Fruit fly (Drosophila melanogaster) whole organism, embryonic: Measurements from ENCODE around the gene Eip75B.
A peak's percentile ranks its signal among the peaks of the same experiment; 100 is the strongest.

Source experiments
- Abd-B ChIP-seq: fragments of 200-800 bp; sonication (Bioruptor generic); optimal IDR thresholded peaks from 2 replicates; lab custom pipeline; 2018; ENCODE audit warnings: missing biosample characterization, mild to moderate bottlenecking, missing genetic modification characterization, moderate library complexity
- Adf1 ChIP-seq: fragments of 200-800 bp; sonication (Bioruptor generic); IDR thresholded peaks from 2 replicates; pipeline ENCODE4 v1.3.6; 2022; ENCODE audit warnings: missing biosample characterization, missing genetic modification characterization
- Atf3 ChIP-seq: fragments of 200-800 bp; sonication (Bioruptor generic); optimal IDR thresholded peaks from 3 replicates; lab custom pipeline; 2016; ENCODE audit warnings: missing biosample characterization, missing genetic modification characterization
- CG10147 ChIP-seq: fragments of 200-800 bp; sonication (Bioruptor generic); optimal IDR thresholded peaks from 2 replicates; lab custom pipeline; 2019; ENCODE audit warnings: missing biosample characterization, mild to moderate bottlenecking, missing genetic modification characterization, moderate library complexity
- CG11456 ChIP-seq: fragments of 200-800 bp; sonication (Bioruptor generic); IDR thresholded peaks from 3 replicates; pipeline ENCODE4 v1.3.6; 2022; ENCODE audit warnings: missing biosample characterization, missing genetic modification characterization
- CG11695 ChIP-seq: fragments of 200-800 bp; sonication (Bioruptor generic); IDR thresholded peaks from 3 replicates; pipeline ENCODE4 v1.3.6; 2022; ENCODE audit warnings: missing biosample characterization, missing genetic modification characterization
- CG12391 ChIP-seq: fragments of 200-800 bp; sonication (Bioruptor generic); optimal IDR thresholded peaks from 3 replicates; lab custom pipeline; 2018; ENCODE audit warnings: missing biosample characterization, mild to moderate bottlenecking, missing genetic modification characterization, moderate library complexity
- CG14965 ChIP-seq: fragments of 200-800 bp; sonication (Bioruptor generic); optimal IDR thresholded peaks from 2 replicates; lab custom pipeline; 2016; ENCODE audit warnings: missing biosample characterization, missing genetic modification characterization, borderline replicate concordance
- CG15514 ChIP-seq: fragments of 200-800 bp; sonication (Bioruptor generic); optimal IDR thresholded peaks from 3 replicates; lab custom pipeline; 2017; ENCODE audit warnings: missing biosample characterization, missing genetic modification characterization, mild to moderate bottlenecking, moderate library complexity, missing genetic modification reagents
- CG17359 ChIP-seq: fragments of 200-800 bp; sonication (Bioruptor generic); optimal IDR thresholded peaks from 3 replicates; lab custom pipeline; 2018; ENCODE audit warnings: missing biosample characterization, mild to moderate bottlenecking, missing genetic modification characterization, moderate library complexity
- CG18476 ChIP-seq: fragments of 200-800 bp; sonication (Bioruptor generic); optimal IDR thresholded peaks from 2 replicates; lab custom pipeline; 2016; ENCODE audit warnings: missing biosample characterization, mild to moderate bottlenecking, missing genetic modification characterization
- CG2116 ChIP-seq: fragments of 200-800 bp; sonication (Bioruptor generic); optimal IDR thresholded peaks from 3 replicates; lab custom pipeline; 2018; ENCODE audit warnings: missing biosample characterization, mild to moderate bottlenecking, missing genetic modification characterization
- CG2199 ChIP-seq: fragments of 200-800 bp; sonication (Bioruptor generic); IDR thresholded peaks from 3 replicates; pipeline ENCODE4 v1.3.6; 2022; ENCODE audit warnings: missing biosample characterization, missing genetic modification characterization
- CG2712 ChIP-seq: fragments of 200-800 bp; optimal IDR thresholded peaks from 3 replicates; lab custom pipeline; 2019; ENCODE audit warnings: missing biosample characterization, mild to moderate bottlenecking, missing genetic modification characterization, moderate library complexity
- CG32772 ChIP-seq: fragments of 200-800 bp; sonication (Bioruptor generic); IDR thresholded peaks from 2 replicates; pipeline ENCODE4 v1.3.6; 2022; ENCODE audit warnings: missing biosample characterization, missing genetic modification characterization
- CG4404 ChIP-seq: fragments of 200-800 bp; sonication (Bioruptor generic); IDR thresholded peaks from 2 replicates; pipeline ENCODE4 v1.3.6; 2022; ENCODE audit warnings: missing biosample characterization, missing genetic modification characterization
- CG4424 ChIP-seq: fragments of 200-800 bp; sonication (Bioruptor generic); optimal IDR thresholded peaks from 3 replicates; lab custom pipeline; 2016; ENCODE audit warnings: missing biosample characterization, missing genetic modification characterization
- CG6765 ChIP-seq: fragments of 200-800 bp; sonication (Bioruptor generic); optimal IDR thresholded peaks from 3 replicates; lab custom pipeline; 2017; ENCODE audit warnings: missing biosample characterization, mild to moderate bottlenecking, missing genetic modification characterization
- CG6854 ChIP-seq: fragments of 200-800 bp; sonication (Bioruptor generic); optimal IDR thresholded peaks from 3 replicates; lab custom pipeline; 2017; ENCODE audit warnings: missing biosample characterization, mild to moderate bottlenecking, missing genetic modification characterization
- CG9609 ChIP-seq: fragments of 200-800 bp; sonication (Bioruptor generic); optimal IDR thresholded peaks from 3 replicates; lab custom pipeline; 2016; ENCODE audit warnings: missing biosample characterization, missing genetic modification characterization
- CHES-1-like ChIP-seq: fragments of 200-800 bp; sonication (Bioruptor generic); optimal IDR thresholded peaks from 2 replicates; lab custom pipeline; 2016; ENCODE audit warnings: missing biosample characterization, missing genetic modification characterization
- D ChIP-seq, 2 experiments: fragments of 200-800 bp in 1 of 2; fragments of >200 bp in 1 of 2; sonication (Bioruptor generic) in 1 of 2; optimal IDR thresholded peaks; 2 replicates in 1 of 2; 3 replicates in 1 of 2; lab custom pipeline; 2017; ENCODE audit warnings: mild to moderate bottlenecking in 1 of 2, missing biosample characterization in 1 of 2, missing genetic modification characterization in 1 of 2, missing genetic modification reagents in 1 of 2
- Dll ChIP-seq: fragments of 200-800 bp; sonication (Bioruptor generic); IDR thresholded peaks from 4 replicates; pipeline ENCODE4 v1.3.6; 2022; ENCODE audit warnings: missing biosample characterization, missing genetic modification characterization; ENCODE audit not compliant: partially characterized antibody
- Dref ChIP-seq: fragments of 200-800 bp; sonication (Bioruptor generic); IDR thresholded peaks from 2 replicates; pipeline ENCODE4 v1.3.6; 2022; ENCODE audit warnings: missing biosample characterization, missing genetic modification characterization
- E2f1 ChIP-seq: fragments of 200-800 bp; sonication (Bioruptor generic); IDR thresholded peaks from 2 replicates; pipeline ENCODE4 v1.3.6; 2022; ENCODE audit warnings: missing biosample characterization, missing genetic modification characterization
- Ets65A ChIP-seq: fragments of 200-800 bp; sonication (Bioruptor generic); peaks from one replicate; lab custom pipeline; 2016; ENCODE audit warnings: missing biosample characterization, missing genetic modification characterization
- HmgZ ChIP-seq: fragments of 200-800 bp; sonication (Bioruptor generic); optimal IDR thresholded peaks from 2 replicates; lab custom pipeline; 2018; ENCODE audit warnings: missing biosample characterization, mild to moderate bottlenecking, missing genetic modification characterization
- Mes4 ChIP-seq: fragments of 200-800 bp; sonication (Bioruptor generic); optimal IDR thresholded peaks from 2 replicates; lab custom pipeline; 2016; ENCODE audit warnings: missing biosample characterization, missing genetic modification characterization
- Ravus ChIP-seq: fragments of 200-800 bp; sonication (Bioruptor generic); IDR thresholded peaks from 2 replicates; pipeline ENCODE4 v1.3.6; 2022; ENCODE audit warnings: missing biosample characterization, missing genetic modification characterization
- Side ChIP-seq: fragments of 200-800 bp; sonication (Bioruptor generic); optimal IDR thresholded peaks from 2 replicates; lab custom pipeline; 2016; ENCODE audit warnings: missing biosample characterization, missing genetic modification characterization
- amos ChIP-seq: fragments of 200-800 bp; sonication (Bioruptor generic); IDR thresholded peaks from 2 replicates; pipeline ENCODE4 v1.3.6; 2022; ENCODE audit warnings: missing biosample characterization, missing genetic modification characterization; ENCODE audit not compliant: partially characterized antibody
- bsh ChIP-seq, 2 experiments: fragments of 200-800 bp; sonication (Bioruptor generic); optimal IDR thresholded peaks; 2 replicates each; lab custom pipeline; 2017 to 2018; ENCODE audit warnings: mild to moderate bottlenecking in 2 of 2, missing biosample characterization in 2 of 2, missing genetic modification characterization in 2 of 2, moderate library complexity in 1 of 2
- btn ChIP-seq: fragments of 200-800 bp; sonication (Bioruptor generic); optimal IDR thresholded peaks from 2 replicates; lab custom pipeline; 2016; ENCODE audit warnings: missing biosample characterization, missing genetic modification characterization
- cad ChIP-seq: fragments of >200 bp; optimal IDR thresholded peaks from 2 replicates; lab custom pipeline; 2017; ENCODE audit warnings: missing biosample characterization, missing genetic modification characterization
- emc ChIP-seq: fragments of 200-800 bp; sonication (Bioruptor generic); optimal IDR thresholded peaks from 2 replicates; lab custom pipeline; 2016; ENCODE audit warnings: missing biosample characterization, missing genetic modification characterization
- fd96Cb ChIP-seq: fragments of 200-800 bp; sonication (Bioruptor generic); optimal IDR thresholded peaks from 2 replicates; lab custom pipeline; 2018; ENCODE audit warnings: missing biosample characterization, mild to moderate bottlenecking, missing genetic modification characterization, moderate library complexity
- gfzf ChIP-seq: fragments of 200-800 bp; sonication (Bioruptor generic); optimal IDR thresholded peaks from 2 replicates; lab custom pipeline; 2016; ENCODE audit warnings: missing biosample characterization, mild to moderate bottlenecking, missing genetic modification characterization, moderate library complexity
- hbn ChIP-seq: fragments of 200-800 bp; sonication (Bioruptor generic); IDR thresholded peaks from 2 replicates; pipeline ENCODE4 v1.3.6; 2022; ENCODE audit warnings: missing biosample characterization, missing genetic modification characterization; ENCODE audit not compliant: partially characterized antibody
- jigr1 ChIP-seq: fragments of 200-800 bp; sonication (Bioruptor generic); IDR thresholded peaks from 3 replicates; pipeline ENCODE4 v1.3.6; 2022; ENCODE audit warnings: missing biosample characterization, missing genetic modification characterization
- pros ChIP-seq: fragments of 200-800 bp; sonication (Bioruptor generic); optimal IDR thresholded peaks from 3 replicates; lab custom pipeline; 2019; ENCODE audit warnings: missing biosample characterization, mild to moderate bottlenecking, missing genetic modification characterization, moderate library complexity
- pzg ChIP-seq: fragments of 200-800 bp; sonication (Bioruptor generic); optimal IDR thresholded peaks from 3 replicates; lab custom pipeline; 2018; ENCODE audit warnings: missing biosample characterization, mild to moderate bottlenecking, missing genetic modification characterization, moderate library complexity
- ro ChIP-seq: fragments of 200-800 bp; sonication (Bioruptor generic); IDR thresholded peaks from 2 replicates; pipeline ENCODE4 v1.3.6; 2022; ENCODE audit warnings: missing biosample characterization, missing genetic modification characterization
- run ChIP-seq: fragments of 200-800 bp; sonication (Bioruptor generic); optimal IDR thresholded peaks from 3 replicates; lab custom pipeline; 2018; ENCODE audit warnings: missing biosample characterization, mild to moderate bottlenecking, missing genetic modification characterization
- shn ChIP-seq: fragments of 200-800 bp; sonication (Bioruptor generic); optimal IDR thresholded peaks from 3 replicates; lab custom pipeline; 2016; ENCODE audit warnings: missing biosample characterization, missing genetic modification characterization
- sqz ChIP-seq: fragments of 200-800 bp; sonication (Bioruptor generic); optimal IDR thresholded peaks from 3 replicates; lab custom pipeline; 2018; ENCODE audit warnings: missing biosample characterization, mild to moderate bottlenecking, missing genetic modification characterization
- sr ChIP-seq: fragments of 200-800 bp; sonication (Bioruptor generic); IDR thresholded peaks from 3 replicates; pipeline ENCODE4 v1.3.6; 2022; ENCODE audit warnings: missing biosample characterization, missing genetic modification characterization
- tio ChIP-seq: fragments of 200-800 bp; sonication (Bioruptor generic); optimal IDR thresholded peaks from 2 replicates; lab custom pipeline; 2017; ENCODE audit warnings: missing biosample characterization, missing genetic modification characterization, inconsistent platforms
- tna ChIP-seq: fragments of 200-800 bp; sonication (Bioruptor generic); IDR thresholded peaks from 2 replicates; pipeline ENCODE4 v1.3.6; 2022; ENCODE audit warnings: missing biosample characterization, missing genetic modification characterization; ENCODE audit not compliant: partially characterized antibody

Eip75B gene

dm6 chr3L:17988155-17988877 is 76.2 kb downstream of the Eip75B start (continued):
- TF ChIP-seq CG17359 (tag; lab: Kevin White, UChicago): peak; percentile 68
- no peak for TF ChIP-seq run (tag; lab: Kevin White, UChicago)
- TF ChIP-seq CG14965: peak; percentile 100
- TF ChIP-seq Atf3: peak; percentile 59
- peak; percentile 42 for TF ChIP-seq Abd-B (GFP tag; lab: Kevin White, UChicago)
- no peak for TF ChIP-seq CG4404 (GFP tag; lab: Robert Waterston, UW)
- TF ChIP-seq gfzf (GFP tag; lab: Kevin White, UChicago): no peak
- TF ChIP-seq fd96Cb (tag; lab: Kevin White, UChicago): peak; percentile 40
- peak; percentile 42 for TF ChIP-seq CG2116 (GFP tag; lab: Kevin White, UChicago)
- peak; percentile 70; the same call in 1 of the 3 replicates for TF ChIP-seq CG11456 (GFP tag; lab: Robert Waterston, UW)
- TF ChIP-seq CG9609 (GFP tag; lab: Kevin White, UChicago): peak; percentile 72
- peak; percentile 32; the same call in 1 of the 2 replicates for TF ChIP-seq CG32772 (GFP tag; lab: Robert Waterston, UW)
- TF ChIP-seq shn (GFP tag; lab: Kevin White, UChicago): peak; percentile 66
- TF ChIP-seq CHES-1-like (GFP tag; lab: Kevin White, UChicago): peak; percentile 57
- TF ChIP-seq CG2712 (tag; lab: Kevin White, UChicago): peak; percentile 74
- TF ChIP-seq CG11695 (GFP tag; lab: Robert Waterston, UW): peak; percentile 41; the same call in 1 of the 3 replicates
- TF ChIP-seq CG15514 (GFP tag; lab: Kevin White, UChicago): peak; percentile 76
- TF ChIP-seq Side (GFP tag; lab: Kevin White, UChicago): peak; percentile 79
- peak; percentile 61 for TF ChIP-seq CG12391 (tag; lab: Kevin White, UChicago)
- TF ChIP-seq tio: no peak
- TF ChIP-seq Ets65A (GFP tag; lab: Kevin White, UChicago): peak; percentile 94
- no peak for TF ChIP-seq sr
- TF ChIP-seq emc (GFP tag; lab: Kevin White, UChicago): no peak
- peak; percentile 31; the same call in 1 of the 2 replicates for TF ChIP-seq tna (GFP tag; lab: Robert Waterston, UW)
- TF ChIP-seq ro: no peak
- TF ChIP-seq Adf1 (GFP tag; lab: Robert Waterston, UW): peak; percentile 59; the same call in 1 of the 2 replicates
- no peak for TF ChIP-seq jigr1 (GFP tag; lab: Robert Waterston, UW)
- no peak for TF ChIP-seq pros (GFP tag; lab: Kevin White, UChicago)
- no peak for TF ChIP-seq D (optimal IDR thresholded peaks at IDR 0.05; lab: Kevin White, UChicago)
- TF ChIP-seq D (GFP tag; optimal IDR thresholded peaks at IDR 0.05; lab: Kevin White, UChicago): peak; percentile 60
- TF ChIP-seq amos: peak; percentile 78; the same call in 1 of the 2 replicates
- peak; percentile 40 for TF ChIP-seq CG18476 (GFP tag; lab: Kevin White, UChicago)
- no peak for TF ChIP-seq Dll (GFP tag; lab: Robert Waterston, UW)
- TF ChIP-seq CG6765 (GFP tag; lab: Kevin White, UChicago): peak; percentile 64
- TF ChIP-seq CG4424: peak; percentile 76
- TF ChIP-seq pzg (GFP tag; lab: Kevin White, UChicago): peak; percentile 14
- TF ChIP-seq CG2199 (GFP tag; lab: Robert Waterston, UW): peak; percentile 92
- no peak for TF ChIP-seq cad (GFP tag; lab: Kevin White, UChicago)
- no peak for TF ChIP-seq E2f1
- TF ChIP-seq btn (GFP tag; lab: Kevin White, UChicago): peak; percentile 77
- peak; percentile 60 for TF ChIP-seq CG6854 (GFP tag; lab: Kevin White, UChicago)
- peak; percentile 90 for TF ChIP-seq HmgZ (tag; lab: Kevin White, UChicago)
- TF ChIP-seq CG10147 (GFP tag; lab: Kevin White, UChicago): peak; percentile 56
- peak; percentile 63 for TF ChIP-seq sqz
- no peak; the same call in 1 of the 2 replicates for TF ChIP-seq Ravus
- peak in 1 of 2 experiments; percentile 71 for TF ChIP-seq bsh (GFP tag; optimal IDR thresholded peaks at IDR 0.05; lab: Kevin White, UChicago)
- peak; percentile 75 for TF ChIP-seq Mes4 (GFP tag; lab: Kevin White, UChicago)
- no peak for TF ChIP-seq Dref (GFP tag; lab: Robert Waterston, UW)
- no peak for TF ChIP-seq hbn
